Fruit fly (Drosophila melanogaster): ENCODE results near the gene Sidpn.

The Sidpn gene

DNA sequence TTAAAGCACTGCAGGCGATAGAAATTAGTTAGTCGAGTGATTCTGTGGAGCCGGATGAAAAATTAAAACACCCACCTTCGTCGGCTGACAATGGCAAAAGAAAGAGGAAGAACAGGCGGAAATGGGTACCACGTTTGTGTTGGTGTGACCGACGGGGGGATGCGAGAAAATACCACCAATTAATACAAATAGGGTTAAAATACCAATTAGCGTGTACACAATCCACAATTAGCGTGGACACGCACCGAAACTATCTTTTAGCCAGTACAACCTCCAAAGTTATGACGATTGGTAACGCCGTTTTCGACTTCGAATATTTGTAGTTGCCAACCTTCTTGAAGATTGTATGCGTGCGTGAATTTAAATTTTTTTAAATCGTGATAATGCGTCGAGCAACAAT is 18.4 kb upstream of the Sidpn start, which contains the start of gene RpL30:
RpL30 (minus strand) TSS at position 177 of the 400 bp plus-strand sequence.
- TF ChIP-seq CG15336 (GFP tag; IDR thresholded peaks at IDR 0.05) (peak; percentile 70), Sox15 (GFP tag; optimal IDR thresholded peaks at IDR 0.05) (peak; percentile 36), fkh (GFP tag; optimal IDR thresholded peaks at IDR 0.05) (peak; percentile 79), CG10669 (GFP tag; optimal IDR thresholded peaks at IDR 0.05) (peak; percentile 48), fd59A (GFP tag; optimal IDR thresholded peaks at IDR 0.05) (peak; percentile 43), dsx (GFP tag; optimal IDR thresholded peaks at IDR 0.05; ENCODE audit: poor library complexity, severe bottlenecking) (peak; percentile 72), CG7368 (GFP tag; optimal IDR thresholded peaks at IDR 0.05) (peak; percentile 69), Eip78C (GFP tag) (peak; percentile 93), Eip75B (GFP tag; optimal IDR thresholded peaks at IDR 0.05) (peak; percentile 83), CG6276 (GFP tag; optimal IDR thresholded peaks at IDR 0.05) (peak; percentile 39), CG11294 (GFP tag; IDR thresholded peaks at IDR 0.05) (peak; percentile 56), spab (GFP tag; optimal IDR thresholded peaks at IDR 0.05) (peak; percentile 46), CG31627 (GFP tag; optimal IDR thresholded peaks at IDR 0.05) (peak; percentile 70), CG8319 (GFP tag; optimal IDR thresholded peaks at IDR 0.05) (peak; percentile 56), CG8119 (GFP tag; IDR thresholded peaks at IDR 0.05) (0 out of 3 replicates have a peak, but pooled peaks have one; percentile 44), vri (GFP tag; optimal IDR thresholded peaks at IDR 0.05) (peak; percentile 83), achi (GFP tag; optimal IDR thresholded peaks at IDR 0.05) (peak; percentile 80), esn (GFP tag; optimal IDR thresholded peaks at IDR 0.05) (peak; percentile 87), net (GFP tag; optimal IDR thresholded peaks at IDR 0.05) (peak; percentile 90), CG34406 (GFP tag; optimal IDR thresholded peaks at IDR 0.05) (peak; percentile 81), CG16779 (tag; optimal IDR thresholded peaks at IDR 0.05) (peak; percentile 85), Ets96B (tag; optimal IDR thresholded peaks at IDR 0.05) (peak; percentile 60), Ets21C (GFP tag; optimal IDR thresholded peaks at IDR 0.05) (peak; percentile 31), CG3919 (GFP tag; optimal IDR thresholded peaks at IDR 0.05) (peak; percentile 91), CG4318 (GFP tag; optimal IDR thresholded peaks at IDR 0.05) (no peak), svp (GFP tag) (peak; percentile 73), Sox14 (GFP tag; optimal IDR thresholded peaks at IDR 0.05) (peak; percentile 81), CG1621 (tag; optimal IDR thresholded peaks at IDR 0.05) (peak; percentile 78), cyc (GFP tag; optimal IDR thresholded peaks at IDR 0.05) (peak; percentile 77), CG9139 (GFP tag; optimal IDR thresholded peaks at IDR 0.05) (peak; percentile 84), CG6808 (GFP tag; optimal IDR thresholded peaks at IDR 0.05) (peak; percentile 96), Eip93F (GFP tag; optimal IDR thresholded peaks at IDR 0.05) (no peak), CG10631 (GFP tag; optimal IDR thresholded peaks at IDR 0.05) (peak; percentile 33), lz (GFP tag; optimal IDR thresholded peaks at IDR 0.05) (peak; percentile 82), fd85E (GFP tag; optimal IDR thresholded peaks at IDR 0.05) (peak; percentile 90), acj6 (GFP tag; optimal IDR thresholded peaks at IDR 0.05) (peak; percentile 48), CG6792 (GFP tag; optimal IDR thresholded peaks at IDR 0.05) (peak; percentile 69), Gug (GFP tag; IDR thresholded peaks at IDR 0.05) (no peak), Sox102F (GFP tag; optimal IDR thresholded peaks at IDR 0.05) (peak; percentile 86), salr (GFP tag; optimal IDR thresholded peaks at IDR 0.05) (peak in 1 of 2 experiments; percentile 84), OdsH (GFP tag; optimal IDR thresholded peaks at IDR 0.05) (peak; percentile 62), CG6163 (GFP tag; IDR thresholded peaks at IDR 0.05) (peak; percentile 91), Hr39 (GFP tag; optimal IDR thresholded peaks at IDR 0.05) (peak; percentile 65), CG11902 (GFP tag; optimal IDR thresholded peaks at IDR 0.05) (peak; percentile 33), Met (GFP tag; optimal IDR thresholded peaks at IDR 0.05) (peak; percentile 85), Smox (GFP tag; optimal IDR thresholded peaks at IDR 0.05) (peak; percentile 62), CG6854 (GFP tag; optimal IDR thresholded peaks at IDR 0.05) (peak; percentile 98), CG8632 (GFP tag; optimal IDR thresholded peaks at IDR 0.05) (peak; percentile 61), CG32006 (GFP tag; optimal IDR thresholded peaks at IDR 0.05) (peak; percentile 37), CG3032 (tag; optimal IDR thresholded peaks at IDR 0.05) (peak; percentile 63), dac (GFP tag; optimal IDR thresholded peaks at IDR 0.05) (peak; percentile 60), Hr4 (GFP tag; optimal IDR thresholded peaks at IDR 0.05) (peak; percentile 26)

Data from whole organism, prepupa.